Fruit fly (Drosophila melanogaster) whole organism, embryonic: ENCODE data around the gene CG5969.
A peak's percentile ranks its signal among the peaks of the same experiment; 100 is the strongest.

Source experiments
- Asciz ChIP-seq: fragments of 200-800 bp; sonication (Bioruptor generic); optimal IDR thresholded peaks from 2 replicates; lab custom pipeline; 2017; ENCODE audit warnings: missing biosample characterization, mild to moderate bottlenecking, missing genetic modification characterization, missing genetic modification reagents
- Atf-2 ChIP-seq: fragments of 200-800 bp; sonication (Bioruptor generic); optimal IDR thresholded peaks from 2 replicates; lab custom pipeline; 2016; ENCODE audit warnings: missing biosample characterization, missing genetic modification characterization
- B-H1 ChIP-seq: fragments of 200-800 bp; sonication (Bioruptor generic); IDR thresholded peaks from 3 replicates; pipeline ENCODE4 v1.3.6; 2022; ENCODE audit warnings: missing biosample characterization, missing genetic modification characterization
- CG10462 ChIP-seq: fragments of 200-800 bp; sonication (Bioruptor generic); optimal IDR thresholded peaks from 2 replicates; lab custom pipeline; 2016; ENCODE audit warnings: missing biosample characterization, missing genetic modification characterization
- CG11504 ChIP-seq: fragments of 200-800 bp; sonication (Bioruptor generic); optimal IDR thresholded peaks from 3 replicates; lab custom pipeline; 2019; ENCODE audit warnings: missing biosample characterization, mild to moderate bottlenecking, missing genetic modification characterization, moderate library complexity
- CG11696 ChIP-seq: fragments of 200-800 bp; sonication (Bioruptor generic); IDR thresholded peaks from 2 replicates; pipeline ENCODE4 v1.3.6; 2022; ENCODE audit warnings: missing biosample characterization, missing genetic modification characterization
- CG12155 ChIP-seq: fragments of 200-800 bp; sonication (Bioruptor generic); optimal IDR thresholded peaks from 3 replicates; lab custom pipeline; 2016; ENCODE audit warnings: missing biosample characterization, missing genetic modification characterization
- CG12236 ChIP-seq: fragments of 200-800 bp; sonication (Bioruptor generic); optimal IDR thresholded peaks from 2 replicates; lab custom pipeline; 2016; ENCODE audit warnings: missing biosample characterization, missing genetic modification characterization
- CG14965 ChIP-seq: fragments of 200-800 bp; sonication (Bioruptor generic); optimal IDR thresholded peaks from 2 replicates; lab custom pipeline; 2016; ENCODE audit warnings: missing biosample characterization, missing genetic modification characterization, borderline replicate concordance
- CG15601 ChIP-seq: fragments of 200-800 bp; sonication (Bioruptor generic); optimal IDR thresholded peaks from 3 replicates; lab custom pipeline; 2019; ENCODE audit warnings: missing biosample characterization, mild to moderate bottlenecking, missing genetic modification characterization, moderate library complexity
- CG17385 ChIP-seq: fragments of 200-800 bp; sonication (Bioruptor generic); optimal IDR thresholded peaks from 3 replicates; lab custom pipeline; 2018; ENCODE audit warnings: missing biosample characterization, mild to moderate bottlenecking, missing genetic modification characterization
- CG17829 ChIP-seq: fragments of 200-800 bp; optimal IDR thresholded peaks from 2 replicates; lab custom pipeline; 2019; ENCODE audit warnings: missing biosample characterization, mild to moderate bottlenecking, missing genetic modification characterization, moderate library complexity
- CG18262 ChIP-seq: fragments of 200-800 bp; optimal IDR thresholded peaks from 3 replicates; lab custom pipeline; 2019; ENCODE audit warnings: missing biosample characterization, mild to moderate bottlenecking, missing genetic modification characterization, moderate library complexity
- CG1832 ChIP-seq: fragments of 200-800 bp; sonication (Bioruptor generic); optimal IDR thresholded peaks from 2 replicates; lab custom pipeline; 2017; ENCODE audit warnings: missing biosample characterization, mild to moderate bottlenecking, missing genetic modification characterization, inconsistent platforms
- CG18619 ChIP-seq: fragments of 200-800 bp; sonication (Bioruptor generic); optimal IDR thresholded peaks from 3 replicates; lab custom pipeline; 2017; ENCODE audit warnings: missing biosample characterization, mild to moderate bottlenecking, missing genetic modification characterization
- CG30020 ChIP-seq: fragments of 200-800 bp; optimal IDR thresholded peaks from 2 replicates; lab custom pipeline; 2019; ENCODE audit warnings: missing biosample characterization, mild to moderate bottlenecking, missing genetic modification characterization, moderate library complexity
- CG33213 ChIP-seq: fragments of 200-800 bp; sonication (Bioruptor generic); optimal IDR thresholded peaks from 3 replicates; lab custom pipeline; 2016; ENCODE audit warnings: missing biosample characterization, missing genetic modification characterization
- CG3726 ChIP-seq: fragments of 200-800 bp; sonication (Bioruptor generic); IDR thresholded peaks from 3 replicates; pipeline ENCODE4, ENCODE4 v1.3.6; 2022; ENCODE audit warnings: missing biosample characterization, missing genetic modification characterization
- CG8388 ChIP-seq: fragments of 200-800 bp; sonication (Bioruptor generic); optimal IDR thresholded peaks from 2 replicates; lab custom pipeline; 2019; ENCODE audit warnings: missing biosample characterization, mild to moderate bottlenecking, missing genetic modification characterization, moderate library complexity
- CG8765 ChIP-seq: fragments of 200-800 bp; sonication (Bioruptor generic); IDR thresholded peaks from 2 replicates; pipeline ENCODE4 v1.3.6; 2022; ENCODE audit warnings: missing biosample characterization, missing genetic modification characterization
- Drgx ChIP-seq: fragments of 200-800 bp; sonication (Bioruptor generic); IDR thresholded peaks from 2 replicates; pipeline ENCODE4 v1.3.6; 2022; ENCODE audit warnings: missing biosample characterization, missing genetic modification characterization
- Eip74EF ChIP-seq, 2 experiments: fragments of 200-800 bp in 1 of 2; fragments of >200 bp in 1 of 2; sonication (Bioruptor generic) in 1 of 2; optimal IDR thresholded peaks; 2 replicates each; lab custom pipeline; 2017 to 2019; ENCODE audit warnings: missing biosample characterization in 2 of 2, missing genetic modification characterization in 2 of 2, mild to moderate bottlenecking in 1 of 2, moderate library complexity in 1 of 2
- H15 ChIP-seq: fragments of 200-800 bp; sonication (Bioruptor generic); IDR thresholded peaks from 3 replicates; pipeline ENCODE4 v1.3.6; 2022; ENCODE audit warnings: missing biosample characterization, missing genetic modification characterization
- HLH3B ChIP-seq: fragments of 200-800 bp; sonication (Bioruptor generic); IDR thresholded peaks from 2 replicates; pipeline ENCODE4 v1.3.6; 2022; ENCODE audit warnings: missing biosample characterization, missing genetic modification characterization
- Hey ChIP-seq: fragments of 200-800 bp; sonication (Bioruptor generic); optimal IDR thresholded peaks from 3 replicates; lab custom pipeline; 2018; ENCODE audit warnings: missing biosample characterization, mild to moderate bottlenecking, missing genetic modification characterization
- Mrtf ChIP-seq: fragments of 200-800 bp; sonication (Bioruptor generic); IDR thresholded peaks from 3 replicates; pipeline ENCODE4 v1.3.6; 2022; ENCODE audit warnings: missing biosample characterization, missing genetic modification characterization
- NFAT ChIP-seq: fragments of 200-800 bp; sonication (Bioruptor generic); IDR thresholded peaks from 2 replicates; pipeline ENCODE4 v1.3.6; 2022; ENCODE audit warnings: missing biosample characterization, missing genetic modification characterization
- Nf-YB ChIP-seq: fragments of 200-800 bp; sonication (Bioruptor generic); optimal IDR thresholded peaks from 3 replicates; lab custom pipeline; 2019; ENCODE audit warnings: missing biosample characterization, mild to moderate bottlenecking, missing genetic modification characterization, moderate library complexity
- Sry-β ChIP-seq: fragments of 200-800 bp; sonication (Bioruptor generic); optimal IDR thresholded peaks from 2 replicates; lab custom pipeline; 2018; ENCODE audit warnings: missing biosample characterization, mild to moderate bottlenecking, missing genetic modification characterization, moderate library complexity
- bbx ChIP-seq: fragments of 200-800 bp; sonication (Bioruptor generic); IDR thresholded peaks from 2 replicates; pipeline ENCODE4 v1.3.6; 2022; ENCODE audit warnings: missing biosample characterization, missing genetic modification characterization; ENCODE audit not compliant: partially characterized antibody
- chinmo ChIP-seq: fragments of 200-800 bp; sonication (Bioruptor generic); IDR thresholded peaks from 4 replicates; pipeline ENCODE4 v1.3.6; 2022; ENCODE audit warnings: missing biosample characterization, missing genetic modification characterization; ENCODE audit not compliant: partially characterized antibody
- crol ChIP-seq: fragments of 200-800 bp; sonication (Bioruptor generic); IDR thresholded peaks from 2 replicates; pipeline ENCODE4 v1.3.6; 2022; ENCODE audit warnings: missing biosample characterization, missing genetic modification characterization
- dimm ChIP-seq: fragments of 200-800 bp; sonication (Bioruptor generic); IDR thresholded peaks from 2 replicates; pipeline ENCODE4 v1.3.6; 2022; ENCODE audit warnings: missing biosample characterization, missing genetic modification characterization
- eyg ChIP-seq: fragments of 200-800 bp; sonication (Bioruptor generic); optimal IDR thresholded peaks from 3 replicates; lab custom pipeline; 2016; ENCODE audit warnings: missing biosample characterization, missing genetic modification characterization
- fd3F ChIP-seq: fragments of 200-800 bp; sonication (Bioruptor generic); optimal IDR thresholded peaks from 2 replicates; lab custom pipeline; 2018; ENCODE audit warnings: missing biosample characterization, mild to moderate bottlenecking, missing genetic modification characterization, moderate library complexity
- gcm ChIP-seq: fragments of 200-800 bp; sonication (Bioruptor generic); optimal IDR thresholded peaks from 2 replicates; lab custom pipeline; 2019; ENCODE audit warnings: missing biosample characterization, mild to moderate bottlenecking, missing genetic modification characterization, moderate library complexity
- gsb-n ChIP-seq: fragments of 200-800 bp; sonication (Bioruptor generic); optimal IDR thresholded peaks from 3 replicates; lab custom pipeline; 2018; ENCODE audit warnings: missing biosample characterization, mild to moderate bottlenecking, missing genetic modification characterization
- hth ChIP-seq: fragments of >200 bp; optimal IDR thresholded peaks from 2 replicates; lab custom pipeline; 2017; ENCODE audit warnings: inconsistent platforms
- kah ChIP-seq: fragments of 200-800 bp; sonication (Bioruptor generic); optimal IDR thresholded peaks from 2 replicates; lab custom pipeline; 2018; ENCODE audit warnings: missing biosample characterization, mild to moderate bottlenecking, missing genetic modification characterization
- lola ChIP-seq, 3 experiments: fragments of >200 bp in 2 of 3; fragments of 200-800 bp in 1 of 3; sonication (Bioruptor generic) in 1 of 3; optimal IDR thresholded peaks; 2 replicates each; lab custom pipeline; 2017 to 2019; ENCODE audit warnings: missing biosample characterization in 3 of 3, missing genetic modification characterization in 3 of 3, mild to moderate bottlenecking in 1 of 3, moderate library complexity in 1 of 3
- odd ChIP-seq: fragments of 200-800 bp; sonication (Bioruptor generic); optimal IDR thresholded peaks from 2 replicates; lab custom pipeline; 2017; ENCODE audit warnings: missing biosample characterization, mild to moderate bottlenecking, missing genetic modification characterization
- otp ChIP-seq: fragments of 200-800 bp; sonication (Bioruptor generic); IDR thresholded peaks from 3 replicates; pipeline ENCODE4, ENCODE4 v1.3.6; 2022; ENCODE audit warnings: missing biosample characterization, missing genetic modification characterization
- peb ChIP-seq: fragments of 200-800 bp; sonication (Bioruptor generic); IDR thresholded peaks from 2 replicates; pipeline ENCODE4 v1.3.6; 2022; ENCODE audit warnings: missing biosample characterization, missing genetic modification characterization
- schlank ChIP-seq: fragments of 200-800 bp; sonication (Bioruptor generic); optimal IDR thresholded peaks from 2 replicates; lab custom pipeline; 2018; ENCODE audit warnings: missing biosample characterization, mild to moderate bottlenecking, missing genetic modification characterization
- seq ChIP-seq: fragments of 200-800 bp; sonication (Bioruptor generic); IDR thresholded peaks from 2 replicates; pipeline ENCODE4 v1.3.6; 2022; ENCODE audit warnings: missing biosample characterization, missing genetic modification characterization
- slou ChIP-seq: fragments of 200-800 bp; sonication (Bioruptor generic); optimal IDR thresholded peaks from 3 replicates; lab custom pipeline; 2016; ENCODE audit warnings: missing biosample characterization, missing genetic modification characterization
- ssp ChIP-seq: fragments of 200-800 bp; sonication (Bioruptor generic); IDR thresholded peaks from 2 replicates; pipeline ENCODE4 v1.3.6; 2022; ENCODE audit warnings: missing biosample characterization, missing genetic modification characterization
- vfl ChIP-seq: fragments of 200-800 bp; sonication (Bioruptor generic); optimal IDR thresholded peaks from 2 replicates; lab custom pipeline; 2016; ENCODE audit warnings: missing biosample characterization, missing genetic modification characterization

Gene CG5969

dm6 chr3L:20441632-20442469 lies 31.7 kb upstream of the CG5969 start, which contains the start of gene CG5910 (continued):
- TF ChIP-seq CG17829 (peak; percentile 94), CG12236 (GFP tag; lab: Kevin White, UChicago) (no peak), Drgx (GFP tag; lab: Robert Waterston, UW) (no peak), NFAT (GFP tag; lab: Robert Waterston, UW) (no peak), schlank (tag; lab: Kevin White, UChicago) (peak; percentile 32), Sry-β (GFP tag; lab: Kevin White, UChicago) (no peak), CG11504 (tag; lab: Kevin White, UChicago) (peak; percentile 94), hth (lab: Kevin White, UChicago) (no peak), seq (GFP tag; lab: Robert Waterston, UW) (peak; percentile 79), ssp (peak; percentile 72), lola (GFP tag; optimal IDR thresholded peaks at IDR 0.05; lab: Kevin White, UChicago) (peak in 1 of 3 experiments; percentile 93), Asciz (peak; percentile 78), CG17385 (peak; percentile 83), Nf-YB (GFP tag; lab: Kevin White, UChicago) (peak; percentile 77), Atf-2 (GFP tag; lab: Kevin White, UChicago) (peak; percentile 3), vfl (GFP tag; lab: Kevin White, UChicago) (no peak), CG18262 (tag; lab: Kevin White, UChicago) (peak; percentile 95), B-H1 (GFP tag; lab: Robert Waterston, UW) (peak; percentile 65; the same call in 2 of the 3 replicates), Hey (tag; lab: Kevin White, UChicago) (no peak), CG1832 (GFP tag; lab: Kevin White, UChicago) (no peak), CG30020 (tag; lab: Kevin White, UChicago) (peak; percentile 70), CG12155 (GFP tag; lab: Kevin White, UChicago) (peak; percentile 79), CG33213 (GFP tag; lab: Kevin White, UChicago) (no peak), bbx (GFP tag; lab: Robert Waterston, UW) (no peak), CG14965 (GFP tag; lab: Kevin White, UChicago) (no peak), CG15601 (tag; lab: Kevin White, UChicago) (peak; percentile 90), crol (GFP tag; lab: Robert Waterston, UW) (no peak), odd (GFP tag; lab: Kevin White, UChicago) (peak; percentile 87), gsb-n (tag; lab: Kevin White, UChicago) (peak; percentile 90), CG3726 (GFP tag; lab: Robert Waterston, UW) (peak; percentile 68; the same call in 2 of the 3 replicates), Eip74EF (GFP tag; optimal IDR thresholded peaks at IDR 0.05; lab: Kevin White, UChicago) (peak in 1 of 2 experiments; percentile 90), dimm (GFP tag; lab: Robert Waterston, UW) (0 out of 2 replicates have a peak, but pooled peaks have one; percentile 18), peb (peak; percentile 50; the same call in 1 of the 2 replicates), kah (GFP tag; lab: Kevin White, UChicago) (peak; percentile 69), fd3F (peak; percentile 79), otp (GFP tag; lab: Robert Waterston, UW) (no peak), H15 (GFP tag; lab: Robert Waterston, UW) (peak; percentile 36; the same call in 1 of the 3 replicates), CG11696 (peak; percentile 66; the same call in 1 of the 2 replicates), HLH3B (GFP tag; lab: Robert Waterston, UW) (peak; percentile 76), gcm (GFP tag; lab: Kevin White, UChicago) (peak; percentile 89), CG8388 (peak; percentile 87), Mrtf (GFP tag; lab: Robert Waterston, UW) (peak; percentile 64; the same call in 2 of the 3 replicates), CG8765 (0 out of 2 replicates have a peak, but pooled peaks have one; percentile 39), slou (GFP tag; lab: Kevin White, UChicago) (peak; percentile 78), eyg (GFP tag; lab: Kevin White, UChicago) (no peak), CG10462 (GFP tag; lab: Kevin White, UChicago) (peak; percentile 35), chinmo (GFP tag; lab: Robert Waterston, UW) (no peak), CG18619 (GFP tag; lab: Kevin White, UChicago) (peak; percentile 93)
